Fruit fly (Drosophila melanogaster) whole organism, embryonic: Measurements from ENCODE around the gene Cyp4ac3.

ENCODE experiments used
- Asciz ChIP-seq: fragments of 200-800 bp; sonication (Bioruptor generic); optimal IDR thresholded peaks from 2 replicates; lab custom pipeline; 2017; ENCODE audit warnings: missing biosample characterization, mild to moderate bottlenecking, missing genetic modification characterization, missing genetic modification reagents
- B-H2 ChIP-seq: fragments of 200-800 bp; sonication (Bioruptor generic); optimal IDR thresholded peaks from 2 replicates; lab custom pipeline; 2018; ENCODE audit warnings: missing biosample characterization, mild to moderate bottlenecking, missing genetic modification characterization
- Bgb ChIP-seq: fragments of 200-800 bp; sonication (Bioruptor generic); IDR thresholded peaks from 2 replicates; pipeline ENCODE4 v1.3.6; 2022; ENCODE audit warnings: missing biosample characterization, missing genetic modification characterization; ENCODE audit not compliant: partially characterized antibody
- BtbVII ChIP-seq: fragments of 200-800 bp; sonication (Bioruptor generic); optimal IDR thresholded peaks from 3 replicates; lab custom pipeline; 2017; ENCODE audit warnings: missing biosample characterization, mild to moderate bottlenecking, missing genetic modification characterization
- CG10274 ChIP-seq: fragments of 200-800 bp; sonication (Bioruptor generic); optimal IDR thresholded peaks from 3 replicates; lab custom pipeline; 2017; ENCODE audit warnings: missing biosample characterization, mild to moderate bottlenecking, missing genetic modification characterization
- CG10366 ChIP-seq: fragments of 200-800 bp; sonication (Bioruptor generic); IDR thresholded peaks from 2 replicates; pipeline ENCODE4 v1.3.6; 2022; ENCODE audit warnings: missing biosample characterization, missing genetic modification characterization
- CG12071 ChIP-seq: fragments of 200-800 bp; sonication (Bioruptor generic); optimal IDR thresholded peaks from 3 replicates; lab custom pipeline; 2018; ENCODE audit warnings: missing biosample characterization, mild to moderate bottlenecking, missing genetic modification characterization
- CG16779 ChIP-seq: fragments of 200-800 bp; sonication (Bioruptor generic); IDR thresholded peaks from 2 replicates; pipeline ENCODE4 v1.3.6; 2022; ENCODE audit warnings: missing biosample characterization, missing genetic modification characterization
- CG1832 ChIP-seq: fragments of 200-800 bp; sonication (Bioruptor generic); optimal IDR thresholded peaks from 2 replicates; lab custom pipeline; 2017; ENCODE audit warnings: missing biosample characterization, mild to moderate bottlenecking, missing genetic modification characterization, inconsistent platforms
- CG18619 ChIP-seq: fragments of 200-800 bp; sonication (Bioruptor generic); optimal IDR thresholded peaks from 3 replicates; lab custom pipeline; 2017; ENCODE audit warnings: missing biosample characterization, mild to moderate bottlenecking, missing genetic modification characterization
- CG3838 ChIP-seq: fragments of 200-800 bp; sonication (Bioruptor generic); optimal IDR thresholded peaks from 3 replicates; lab custom pipeline; 2016; ENCODE audit warnings: missing biosample characterization, missing genetic modification characterization
- CG4328 ChIP-seq: fragments of 200-800 bp; sonication (Bioruptor generic); optimal IDR thresholded peaks from 3 replicates; lab custom pipeline; 2017; ENCODE audit warnings: missing biosample characterization, missing genetic modification reagents, missing genetic modification characterization
- CG4404 ChIP-seq: fragments of 200-800 bp; sonication (Bioruptor generic); IDR thresholded peaks from 2 replicates; pipeline ENCODE4 v1.3.6; 2022; ENCODE audit warnings: missing biosample characterization, missing genetic modification characterization
- CG4617 ChIP-seq: fragments of 200-800 bp; sonication (Bioruptor generic); optimal IDR thresholded peaks from 3 replicates; lab custom pipeline; 2016; ENCODE audit warnings: missing biosample characterization, missing genetic modification characterization, borderline replicate concordance
- CG4730 ChIP-seq: fragments of 200-800 bp; sonication (Bioruptor generic); IDR thresholded peaks from 2 replicates; pipeline ENCODE4 v1.3.6; 2022; ENCODE audit warnings: missing biosample characterization, missing genetic modification characterization
- CG6254 ChIP-seq: fragments of 200-800 bp; sonication (Bioruptor generic); optimal IDR thresholded peaks from 3 replicates; lab custom pipeline; 2017; ENCODE audit warnings: mild to moderate bottlenecking, missing biosample characterization, missing genetic modification reagents, missing genetic modification characterization
- CG6813 ChIP-seq: fragments of 200-800 bp; sonication (Bioruptor generic); optimal IDR thresholded peaks from 2 replicates; lab custom pipeline; 2017; ENCODE audit warnings: missing biosample characterization, missing genetic modification characterization, mild to moderate bottlenecking, moderate library complexity, missing genetic modification reagents
- CG7556 ChIP-seq: fragments of 200-800 bp; sonication (Bioruptor generic); optimal IDR thresholded peaks from 2 replicates; lab custom pipeline; 2017; ENCODE audit warnings: missing biosample characterization, mild to moderate bottlenecking, missing genetic modification characterization
- CG7928 ChIP-seq: fragments of 200-800 bp; sonication (Bioruptor generic); optimal IDR thresholded peaks from 2 replicates; lab custom pipeline; 2017; ENCODE audit warnings: missing biosample characterization, mild to moderate bottlenecking, missing genetic modification characterization
- CG8281 ChIP-seq: fragments of 200-800 bp; sonication (Bioruptor generic); optimal IDR thresholded peaks from 2 replicates; lab custom pipeline; 2018; ENCODE audit warnings: missing biosample characterization, mild to moderate bottlenecking, missing genetic modification characterization, moderate library complexity
- CG9876 ChIP-seq: fragments of 200-800 bp; sonication (Bioruptor generic); optimal IDR thresholded peaks from 2 replicates; lab custom pipeline; 2016; ENCODE audit warnings: missing biosample characterization, missing genetic modification characterization
- D19A ChIP-seq: fragments of 200-800 bp; optimal IDR thresholded peaks from 3 replicates; lab custom pipeline; 2019; ENCODE audit warnings: missing biosample characterization, mild to moderate bottlenecking, missing genetic modification characterization, moderate library complexity
- D19B ChIP-seq: fragments of 200-800 bp; sonication (Bioruptor generic); optimal IDR thresholded peaks from 2 replicates; lab custom pipeline; 2017; ENCODE audit warnings: missing biosample characterization, mild to moderate bottlenecking, missing genetic modification characterization
- HLH4C ChIP-seq: fragments of 200-800 bp; sonication (Bioruptor generic); IDR thresholded peaks from 3 replicates; pipeline ENCODE4 v1.3.6; 2022; ENCODE audit warnings: missing biosample characterization, missing genetic modification characterization; ENCODE audit not compliant: partially characterized antibody
- Hsf ChIP-seq: fragments of 200-800 bp; sonication (Bioruptor generic); optimal IDR thresholded peaks from 3 replicates; lab custom pipeline; 2016; ENCODE audit warnings: missing biosample characterization, missing genetic modification characterization
- Nf-YC ChIP-seq: fragments of 200-800 bp; optimal IDR thresholded peaks from 3 replicates; lab custom pipeline; 2019; ENCODE audit warnings: missing biosample characterization, mild to moderate bottlenecking, missing genetic modification characterization, moderate library complexity
- PHDP ChIP-seq: fragments of 200-800 bp; sonication (Bioruptor generic); optimal IDR thresholded peaks from 3 replicates; lab custom pipeline; 2018; ENCODE audit warnings: missing biosample characterization, mild to moderate bottlenecking, missing genetic modification characterization, moderate library complexity
- Pdp1 ChIP-seq, 2 experiments: fragments of 200-800 bp; sonication (Bioruptor generic); optimal IDR thresholded peaks; 3 replicates each; lab custom pipeline; 2016; ENCODE audit warnings: missing biosample characterization in 2 of 2, missing genetic modification characterization in 2 of 2, mild to moderate bottlenecking in 1 of 2, moderate library complexity in 1 of 2
- Poxn ChIP-seq: fragments of 200-800 bp; sonication (Bioruptor generic); IDR thresholded peaks from 2 replicates; pipeline ENCODE4 v1.3.6; 2022; ENCODE audit warnings: missing biosample characterization, missing genetic modification characterization
- Sox100B ChIP-seq: fragments of 200-800 bp; sonication (Bioruptor generic); optimal IDR thresholded peaks from 3 replicates; lab custom pipeline; 2018; ENCODE audit warnings: missing biosample characterization, mild to moderate bottlenecking, missing genetic modification characterization
- Sry-β ChIP-seq: fragments of 200-800 bp; sonication (Bioruptor generic); optimal IDR thresholded peaks from 2 replicates; lab custom pipeline; 2018; ENCODE audit warnings: missing biosample characterization, mild to moderate bottlenecking, missing genetic modification characterization, moderate library complexity
- Taf1 ChIP-seq: fragments of 200-800 bp; sonication (Bioruptor generic); IDR thresholded peaks from 2 replicates; pipeline ENCODE4 v1.3.6; 2022; ENCODE audit warnings: missing biosample characterization, missing genetic modification characterization
- Usf ChIP-seq: fragments of 200-800 bp; sonication (Bioruptor generic); optimal IDR thresholded peaks from 2 replicates; lab custom pipeline; 2017; ENCODE audit warnings: missing genotype, missing biosample characterization, missing genetic modification characterization
- chn ChIP-seq: fragments of 200-800 bp; sonication (Bioruptor generic); optimal IDR thresholded peaks from 2 replicates; lab custom pipeline; 2016; ENCODE audit warnings: missing biosample characterization, missing genetic modification characterization
- dpn ChIP-seq, 2 experiments: fragments of 200-800 bp; sonication (Bioruptor generic); optimal IDR thresholded peaks; 3 replicates each; lab custom pipeline; 2016; ENCODE audit warnings: missing biosample characterization in 2 of 2, missing genetic modification characterization in 2 of 2
- en ChIP-seq: fragments of 200-800 bp; sonication (Bioruptor generic); optimal IDR thresholded peaks from 2 replicates; lab custom pipeline; 2016; ENCODE audit warnings: missing biosample characterization, missing genetic modification characterization
- fd3F ChIP-seq: fragments of 200-800 bp; sonication (Bioruptor generic); optimal IDR thresholded peaks from 2 replicates; lab custom pipeline; 2018; ENCODE audit warnings: missing biosample characterization, mild to moderate bottlenecking, missing genetic modification characterization, moderate library complexity
- gce ChIP-seq: fragments of 200-800 bp; sonication (Bioruptor generic); IDR thresholded peaks from 3 replicates; pipeline ENCODE4 v1.3.6; 2022; ENCODE audit warnings: missing biosample characterization, missing genetic modification characterization
- gcm2 ChIP-seq: fragments of 200-800 bp; sonication (Bioruptor generic); optimal IDR thresholded peaks from 2 replicates; lab custom pipeline; 2016; ENCODE audit warnings: missing biosample characterization, missing genetic modification characterization
- hbn ChIP-seq: fragments of 200-800 bp; sonication (Bioruptor generic); IDR thresholded peaks from 2 replicates; pipeline ENCODE4 v1.3.6; 2022; ENCODE audit warnings: missing biosample characterization, missing genetic modification characterization; ENCODE audit not compliant: partially characterized antibody
- kah ChIP-seq: fragments of 200-800 bp; sonication (Bioruptor generic); optimal IDR thresholded peaks from 2 replicates; lab custom pipeline; 2018; ENCODE audit warnings: missing biosample characterization, mild to moderate bottlenecking, missing genetic modification characterization
- lab ChIP-seq: fragments of 200-800 bp; sonication (Bioruptor generic); optimal IDR thresholded peaks from 3 replicates; lab custom pipeline; 2017; ENCODE audit warnings: missing biosample characterization, missing genetic modification characterization, mild to moderate bottlenecking, moderate library complexity, missing genetic modification reagents
- pan ChIP-seq, 4 experiments: fragments of >200 bp in 3 of 4; fragments of 200-800 bp in 1 of 4; sonication (Bioruptor generic) in 1 of 4; optimal IDR thresholded peaks in 3 of 4; IDR thresholded peaks in 1 of 4; 2 replicates each; pipeline versions ENCODE4 v1.3.6 to Lab custom; 2017 to 2022; ENCODE audit warnings: missing biosample characterization in 2 of 4, missing genetic modification characterization in 2 of 4, mixed read lengths in 1 of 4
- repo ChIP-seq: fragments of 200-800 bp; sonication (Bioruptor generic); optimal IDR thresholded peaks from 2 replicates; lab custom pipeline; 2016; ENCODE audit warnings: missing biosample characterization, missing genetic modification characterization
- salm ChIP-seq: fragments of 200-800 bp; sonication (Bioruptor generic); optimal IDR thresholded peaks from 2 replicates; lab custom pipeline; 2018; ENCODE audit warnings: missing biosample characterization, mild to moderate bottlenecking, missing genetic modification characterization
- sens ChIP-seq: fragments of 200-800 bp; sonication (Bioruptor generic); peaks from one replicate; lab custom pipeline; 2016; ENCODE audit warnings: missing biosample characterization, missing genetic modification characterization
- seq ChIP-seq: fragments of 200-800 bp; sonication (Bioruptor generic); IDR thresholded peaks from 2 replicates; pipeline ENCODE4 v1.3.6; 2022; ENCODE audit warnings: missing biosample characterization, missing genetic modification characterization
- tap ChIP-seq: fragments of 200-800 bp; optimal IDR thresholded peaks from 3 replicates; lab custom pipeline; 2019; ENCODE audit warnings: missing biosample characterization, mild to moderate bottlenecking, missing genetic modification characterization, moderate library complexity
- z ChIP-seq: fragments of 200-800 bp; sonication (Bioruptor generic); IDR thresholded peaks from 3 replicates; pipeline ENCODE4 v1.3.6; 2022; ENCODE audit warnings: missing biosample characterization, missing genetic modification characterization

The Cyp4ac3 gene

DNA sequence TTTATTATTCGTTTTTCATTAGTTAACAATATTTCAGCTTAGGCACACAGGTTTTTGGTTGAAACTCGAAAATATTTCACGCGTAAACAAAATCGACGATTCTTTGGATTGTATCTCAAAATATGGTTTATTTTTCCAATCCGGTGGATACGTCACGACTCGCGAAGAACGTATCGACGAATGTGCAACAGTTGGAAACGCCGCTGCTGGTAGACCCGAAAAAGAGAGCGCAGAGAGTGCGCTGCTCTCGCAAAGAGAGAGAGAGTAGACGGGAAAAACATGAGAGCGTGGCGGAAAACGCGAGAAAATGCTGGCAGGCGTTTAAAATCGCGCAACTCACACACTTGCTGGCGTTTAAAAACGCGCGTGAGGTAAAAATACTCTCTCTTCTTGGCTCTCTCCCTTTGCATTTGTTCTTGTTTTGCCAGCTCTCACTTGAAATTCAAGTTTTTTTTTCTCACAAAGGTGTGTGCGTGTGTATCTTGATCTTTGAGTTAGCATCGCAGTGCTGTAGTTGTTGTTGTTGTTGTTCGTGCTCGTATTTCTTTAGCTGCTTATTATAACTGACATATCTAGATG is 31.0 kb upstream of the Cyp4ac3 start (continued):
- TF ChIP-seq CG7556 (GFP tag; lab: Kevin White, UChicago) (no peak), chn (GFP tag; lab: Kevin White, UChicago) (no peak), Sry-β (GFP tag; lab: Kevin White, UChicago) (no peak), Asciz (peak; percentile 33), D19A (no peak), CG4404 (GFP tag; lab: Robert Waterston, UW) (no peak), CG7928 (GFP tag; lab: Kevin White, UChicago) (no peak), CG8281 (tag; lab: Kevin White, UChicago) (no peak), Sox100B (GFP tag; lab: Kevin White, UChicago) (no peak), Poxn (GFP tag; lab: Robert Waterston, UW) (no peak), HLH4C (0 out of 3 replicates have a peak, but pooled peaks have one; percentile 14), CG10274 (GFP tag; lab: Kevin White, UChicago) (no peak), pan (optimal IDR thresholded peaks at IDR 0.05; lab: Kevin White, UChicago) (no peak), pan (GFP tag; optimal IDR thresholded peaks at IDR 0.05 in 1 of 2, IDR thresholded peaks at IDR 0.05 in 1 of 2) (no peak), salm (tag; lab: Kevin White, UChicago) (no peak), CG4730 (no peak), PHDP (tag; lab: Kevin White, UChicago) (peak; percentile 24), Taf1 (GFP tag; lab: Robert Waterston, UW) (no peak), en (GFP tag; lab: Kevin White, UChicago) (no peak), repo (GFP tag; lab: Kevin White, UChicago) (no peak), D19B (GFP tag; lab: Kevin White, UChicago) (no peak), CG1832 (no peak), Usf (GFP tag; lab: Kevin White, UChicago) (no peak), BtbVII (peak; percentile 32), dpn (GFP tag; optimal IDR thresholded peaks at IDR 0.05; lab: Kevin White, UChicago) (no peak), CG6254 (peak; percentile 36), fd3F (GFP tag; lab: Kevin White, UChicago) (no peak), CG10366 (no peak), Pdp1 (GFP tag; optimal IDR thresholded peaks at IDR 0.05; lab: Kevin White, UChicago) (peak in 1 of 2 experiments; percentile 18), CG12071 (GFP tag; lab: Kevin White, UChicago) (peak; percentile 11), CG18619 (no peak), sens (GFP tag; lab: Kevin White, UChicago) (peak; percentile 64), Hsf (GFP tag; lab: Kevin White, UChicago) (no peak), Bgb (peak; percentile 43; the same call in 1 of the 2 replicates), Nf-YC (tag; lab: Kevin White, UChicago) (no peak), kah (GFP tag; lab: Kevin White, UChicago) (peak; percentile 74), lab (GFP tag; lab: Kevin White, UChicago) (no peak), seq (GFP tag; lab: Robert Waterston, UW) (peak; percentile 37; the same call in 1 of the 2 replicates), gcm2 (GFP tag; lab: Kevin White, UChicago) (no peak), gce (GFP tag; lab: Robert Waterston, UW) (0 out of 3 replicates have a peak, but pooled peaks have one; percentile 49), CG4328 (GFP tag; lab: Kevin White, UChicago) (no peak), CG6813 (GFP tag; lab: Kevin White, UChicago) (no peak), CG16779 (no peak), B-H2 (no peak), hbn (GFP tag; lab: Robert Waterston, UW) (peak; percentile 78), CG4617 (GFP tag; lab: Kevin White, UChicago) (no peak), CG3838 (GFP tag; lab: Kevin White, UChicago) (no peak), CG9876 (no peak), z (GFP tag; lab: Robert Waterston, UW) (no peak), tap (peak; percentile 9)
